Worm (Caenorhabditis elegans) whole organism, late embryonic: ENCODE results near the gene T20D3.14.
"Not testable (repeated sequence)": the region's sequence is repeated elsewhere in the genome, so short reads cannot be mapped to it uniquely, and the experiment has no call there.

Source experiments
- K02D7.2 ChIP-seq: sonication (generic microtip); optimal IDR thresholded peaks from 2 replicates; lab custom pipeline; 2017; ENCODE audit warnings: mild to moderate bottlenecking, missing genetic modification characterization, missing compliant biosample characterization
- K09A11.1 ChIP-seq: sonication (generic microtip); optimal IDR thresholded peaks from 2 replicates; lab custom pipeline; 2017; ENCODE audit warnings: antibody characterized with exemption, mild to moderate bottlenecking, missing genetic modification characterization, missing compliant biosample characterization; ENCODE audit not compliant: insufficient read depth
- T23F11.4 ChIP-seq: fragments of 200-800 bp; sonication (Bioruptor generic); optimal IDR thresholded peaks from 2 replicates; lab custom pipeline; 2018; ENCODE audit warnings: mild to moderate bottlenecking, missing genetic modification characterization, missing compliant biosample characterization
- ceh-14 ChIP-seq: sonication (generic microtip); optimal IDR thresholded peaks from 2 replicates; lab custom pipeline; 2016; ENCODE audit warnings: missing genotype, missing genetic modification characterization, missing compliant biosample characterization
- ceh-2 ChIP-seq: sonication (generic microtip); optimal IDR thresholded peaks from 2 replicates; lab custom pipeline; 2016; ENCODE audit warnings: missing genotype, missing genetic modification characterization, missing compliant biosample characterization
- ceh-22 ChIP-seq: sonication (generic microtip); optimal IDR thresholded peaks from 2 replicates; lab custom pipeline; 2017; ENCODE audit warnings: missing biosample characterization, missing genetic modification characterization
- ceh-24 ChIP-seq: sonication (generic microtip); optimal IDR thresholded peaks from 2 replicates; lab custom pipeline; 2016; ENCODE audit warnings: mild to moderate bottlenecking, missing genetic modification characterization, missing compliant biosample characterization
- ceh-31 ChIP-seq: sonication (generic microtip); optimal IDR thresholded peaks from 2 replicates; lab custom pipeline; 2016; ENCODE audit warnings: missing genetic modification characterization, missing compliant biosample characterization
- ceh-34 ChIP-seq: sonication (generic microtip); optimal IDR thresholded peaks from 2 replicates; lab custom pipeline; 2016; ENCODE audit warnings: mild to moderate bottlenecking, missing genetic modification characterization, missing compliant biosample characterization
- ceh-45 ChIP-seq: fragments of 200-800 bp; sonication (Bioruptor generic); IDR thresholded peaks from 2 replicates; pipeline ENCODE4 v1.3.6; 2022; ENCODE audit warnings: missing genetic modification reagents, missing genetic modification characterization, missing compliant biosample characterization
- ceh-9 ChIP-seq: sonication (generic microtip); optimal IDR thresholded peaks from 2 replicates; lab custom pipeline; 2016; ENCODE audit warnings: mild to moderate bottlenecking, missing genetic modification characterization, inconsistent platforms, missing compliant biosample characterization
- dve-1 ChIP-seq: sonication (generic microtip); optimal IDR thresholded peaks from 2 replicates; lab custom pipeline; 2017; ENCODE audit warnings: antibody characterized with exemption, mild to moderate bottlenecking, missing genetic modification characterization, missing compliant biosample characterization
- fax-1 ChIP-seq: sonication (generic microtip); optimal IDR thresholded peaks from 2 replicates; lab custom pipeline; 2016; ENCODE audit warnings: missing genotype, missing genetic modification characterization, missing compliant biosample characterization
- hlh-13 ChIP-seq: fragments of 200-800 bp; sonication (Bioruptor generic); optimal IDR thresholded peaks from 2 replicates; lab custom pipeline; 2018; ENCODE audit warnings: mild to moderate bottlenecking, missing genetic modification characterization, missing compliant biosample characterization
- hlh-8 ChIP-seq: sonication (generic microtip); optimal IDR thresholded peaks from 2 replicates; lab custom pipeline; 2016; ENCODE audit warnings: missing genotype, missing genetic modification characterization, missing compliant biosample characterization
- lim-6 ChIP-seq: sonication (generic microtip); optimal IDR thresholded peaks from 2 replicates; lab custom pipeline; 2016; ENCODE audit warnings: missing genetic modification characterization, missing compliant biosample characterization
- nhr-11 ChIP-seq: fragments of 150-350 bp; optimal IDR thresholded peaks from 2 replicates; lab custom pipeline; 2014; ENCODE audit warnings: missing biosample characterization, missing genetic modification characterization
- nhr-232 ChIP-seq: sonication (generic microtip); optimal IDR thresholded peaks from 2 replicates; lab custom pipeline; 2016; ENCODE audit warnings: missing genetic modification characterization, missing compliant biosample characterization
- npax-4 ChIP-seq: sonication (generic microtip); optimal IDR thresholded peaks from 2 replicates; lab custom pipeline; 2016; ENCODE audit warnings: missing genetic modification characterization, missing compliant biosample characterization
- odd-2 ChIP-seq: sonication (generic microtip); optimal IDR thresholded peaks from 2 replicates; lab custom pipeline; 2017; ENCODE audit warnings: antibody characterized with exemption, mild to moderate bottlenecking, missing genetic modification characterization, missing compliant biosample characterization
- pag-3 ChIP-seq: sonication (generic microtip); optimal IDR thresholded peaks from 2 replicates; lab custom pipeline; 2016; ENCODE audit warnings: missing compliant biosample characterization, missing genetic modification characterization, borderline replicate concordance
- pat-9 ChIP-seq: fragments of 200-800 bp; sonication (Bioruptor generic); optimal IDR thresholded peaks from 2 replicates; lab custom pipeline; 2018; ENCODE audit warnings: mild to moderate bottlenecking, missing genetic modification characterization, moderate library complexity, missing compliant biosample characterization
- pha-2 ChIP-seq: sonication (generic microtip); optimal IDR thresholded peaks from 2 replicates; lab custom pipeline; 2017; ENCODE audit warnings: mild to moderate bottlenecking, missing genetic modification characterization, missing compliant biosample characterization
- pha-4 ChIP-seq: fragments of 150-350 bp; optimal IDR thresholded peaks from 2 replicates; lab custom pipeline; 2018; ENCODE audit warnings: missing biosample characterization, missing genetic modification reagents, missing genetic modification characterization
- pros-1 ChIP-seq: fragments of 150-350 bp; optimal IDR thresholded peaks from 2 replicates; lab custom pipeline; 2014; ENCODE audit warnings: missing biosample characterization, missing genetic modification reagents, missing genetic modification characterization
- ref-2 ChIP-seq: sonication (generic microtip); optimal IDR thresholded peaks from 2 replicates; lab custom pipeline; 2016; ENCODE audit warnings: missing genetic modification characterization, missing compliant biosample characterization
- sdc-2 ChIP-seq: sonication (generic microtip); optimal IDR thresholded peaks from 2 replicates; lab custom pipeline; 2016; ENCODE audit warnings: missing genotype, missing genetic modification characterization, missing compliant biosample characterization
- tbx-7 ChIP-seq: sonication (generic microtip); optimal IDR thresholded peaks from 2 replicates; lab custom pipeline; 2016; ENCODE audit warnings: missing genotype, missing genetic modification characterization, missing compliant biosample characterization
- ttx-3 ChIP-seq: sonication (generic microtip); optimal IDR thresholded peaks from 2 replicates; lab custom pipeline; 2016; ENCODE audit warnings: missing genetic modification reagents, missing genetic modification characterization, missing compliant biosample characterization
- unc-42 ChIP-seq: sonication (generic microtip); optimal IDR thresholded peaks from 2 replicates; lab custom pipeline; 2016; ENCODE audit warnings: missing genotype, missing genetic modification characterization, missing compliant biosample characterization
- unc-55 ChIP-seq: sonication (generic microtip); optimal IDR thresholded peaks from 2 replicates; lab custom pipeline; 2017; ENCODE audit warnings: missing biosample characterization, missing genetic modification reagents, missing genetic modification characterization
- unc-86 ChIP-seq: sonication (generic microtip); optimal IDR thresholded peaks from 2 replicates; lab custom pipeline; 2016; ENCODE audit warnings: missing genetic modification characterization, missing compliant biosample characterization
- zip-5 ChIP-seq: sonication (generic microtip); optimal IDR thresholded peaks from 2 replicates; lab custom pipeline; 2016; ENCODE audit warnings: missing genetic modification characterization, missing compliant biosample characterization
- ztf-16 ChIP-seq: sonication (generic microtip); optimal IDR thresholded peaks from 2 replicates; lab custom pipeline; 2017; ENCODE audit warnings: missing genetic modification characterization, missing compliant biosample characterization

The T20D3.14 gene

DNA sequence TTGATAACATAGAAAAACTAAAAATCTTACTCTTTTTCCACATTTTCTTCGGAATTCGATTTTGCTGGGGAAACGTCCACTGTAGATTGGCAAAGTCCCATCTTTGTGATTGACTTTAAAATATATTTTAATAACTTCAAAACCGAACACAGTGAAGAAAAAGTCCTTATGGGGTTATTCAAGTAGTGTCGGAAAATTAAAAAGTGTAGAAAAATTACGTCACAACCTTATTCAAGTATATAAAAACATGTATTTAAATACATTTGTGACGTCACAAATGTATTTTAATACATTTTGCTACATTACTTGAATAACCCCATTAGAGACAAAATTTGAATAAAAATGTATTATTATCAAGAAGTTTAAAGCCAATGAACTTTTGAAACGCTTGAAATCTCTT is 22.9 kb downstream of the T20D3.14 start, which contains the start of gene F49C12.7:
Gene F49C12.7, minus strand, starts transcription at position 101 of the 400 bp plus-strand sequence.
- TF ChIP-seq odd-2, ttx-3, hlh-8 (tag; lab: Kevin White, UChicago): not testable (repeated sequence)
- TF ChIP-seq, all 69 proteins: peak for 0; not testable (repeated sequence) for 69

- TF ChIP-seq ceh-34 (tag; lab: Kevin White, UChicago), result no peak
- no peak for TF ChIP-seq ceh-24 (tag; lab: Kevin White, UChicago)
- TF ChIP-seq ceh-22 (tag; lab: Kevin White, UChicago), result no peak
- no peak for TF ChIP-seq unc-86 (tag; lab: Kevin White, UChicago)
- no peak for TF ChIP-seq nhr-11 (tag; lab: Kevin White, UChicago)
- TF ChIP-seq lim-6 (tag; lab: Kevin White, UChicago), result no peak
- no peak for TF ChIP-seq hlh-13 (GFP tag; lab: Kevin White, UChicago)
- no peak for TF ChIP-seq ceh-45
- no peak for TF ChIP-seq ztf-16 (tag; lab: Kevin White, UChicago)
Measured at ce11 chrIV:9310935-9311566, 24.7 kb downstream of the T20D3.14 start.

ce11 chrIV:9308975-9309374 is 26.7 kb downstream of the T20D3.14 start, which contains the start of gene F49C12.6:
F49C12.6 (minus strand) TSS chrIV:9309075.
- TF ChIP-seq pha-4 (no peak), unc-86 (tag; lab: Kevin White, UChicago) (no peak), nhr-232 (no peak), T23F11.4 (GFP tag; lab: Kevin White, UChicago) (no peak), dve-1 (tag; lab: Kevin White, UChicago) (no peak), pat-9 (tag; lab: Kevin White, UChicago) (no peak), ref-2 (tag; lab: Kevin White, UChicago) (no peak)

ce11 chrIV:9304617-9305016 is 31.1 kb downstream of the T20D3.14 start, which contains the start of gene F49C12.5:
F49C12.5 (plus strand) TSS chrIV:9304917.
- no peak for TF ChIP-seq ceh-2 (tag; lab: Kevin White, UChicago)
- TF ChIP-seq unc-55 (GFP tag; lab: Kevin White, UChicago), result no peak

- TF ChIP-seq dve-1 (tag; lab: Kevin White, UChicago) (no peak), K02D7.2 (tag; lab: Kevin White, UChicago) (no peak), ceh-45 (no peak), fax-1 (no peak), npax-4 (tag; lab: Kevin White, UChicago) (no peak), ceh-9 (tag; lab: Kevin White, UChicago) (no peak), nhr-11 (tag; lab: Kevin White, UChicago) (no peak), ceh-2 (tag; lab: Kevin White, UChicago) (no peak), unc-42 (no peak), zip-5 (tag; lab: Kevin White, UChicago) (no peak), pag-3 (no peak)
- TF ChIP-seq, all 69 proteins: peak for 0
Measured at ce11 chrIV:9303994-9304393, 31.7 kb downstream of the T20D3.14 start, which contains the start of gene F49C12.4. F49C12.4 (minus strand) TSS chrIV:9304094.

DNA sequence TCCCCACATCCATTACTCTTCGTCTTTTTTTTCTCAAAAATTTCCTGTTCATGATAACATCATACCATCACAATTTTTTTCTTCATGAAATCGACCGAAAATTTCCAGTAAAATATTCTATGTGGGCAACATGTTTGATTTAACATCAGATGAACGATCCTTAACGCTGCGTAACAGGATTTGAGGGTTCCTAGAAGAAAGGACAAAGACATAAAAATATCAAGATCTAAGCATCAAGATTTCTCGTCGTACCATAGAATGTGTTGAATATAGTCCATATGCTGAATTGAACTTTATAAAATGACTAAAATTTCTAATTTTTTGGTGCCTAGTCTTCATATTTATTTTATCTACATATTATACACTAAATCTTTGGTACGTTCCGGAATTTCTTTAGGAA is 35.6 kb downstream of the T20D3.14 start, which contains the start of gene F49C12.3:
Gene F49C12.3, plus strand, starts transcription at position 301 of the 400 bp plus-strand sequence.
- TF ChIP-seq K09A11.1 (tag; lab: Kevin White, UChicago), result no peak
- no peak for TF ChIP-seq npax-4 (tag; lab: Kevin White, UChicago)
- TF ChIP-seq unc-55 (GFP tag; lab: Kevin White, UChicago), result no peak
- no peak for TF ChIP-seq ceh-24 (tag; lab: Kevin White, UChicago)
- no peak for TF ChIP-seq tbx-7
- no peak for TF ChIP-seq pha-2 (tag; lab: Kevin White, UChicago)
- no peak for TF ChIP-seq ceh-14 (tag; lab: Kevin White, UChicago)
- TF ChIP-seq ceh-31 (tag; lab: Kevin White, UChicago), result no peak
- TF ChIP-seq sdc-2 (tag; lab: Kevin White, UChicago), result no peak
- no peak for TF ChIP-seq pros-1 (tag; lab: Kevin White, UChicago)
